Fruit fly (Drosophila melanogaster): ENCODE measurements around the gene CG32808.

The CG32808 gene

dm6 chrX:1470562-1470961 lies 945 bp upstream of the CG32808 start, which contains the start of gene pck (continued):
- TF ChIP-seq CG8290 (GFP tag; optimal IDR thresholded peaks at IDR 0.05), result peak; percentile 55
- peak in 1 of 2 experiments; percentile 57 for TF ChIP-seq CG8290 (tag; optimal IDR thresholded peaks at IDR 0.05)
- TF ChIP-seq wek (GFP tag; optimal IDR thresholded peaks at IDR 0.05), result peak; percentile 18
- peak; percentile 35; the same call in 1 of the 2 replicates for TF ChIP-seq HLH3B (GFP tag; IDR thresholded peaks at IDR 0.05)
- peak; percentile 63 for TF ChIP-seq CG11085 (GFP tag; IDR thresholded peaks at IDR 0.05)
- no peak for TF ChIP-seq yki (optimal IDR thresholded peaks at IDR 0.05)
- peak; percentile 68 for TF ChIP-seq mam (GFP tag; optimal IDR thresholded peaks at IDR 0.05)
- peak; percentile 78 for TF ChIP-seq CG2116 (GFP tag; optimal IDR thresholded peaks at IDR 0.05)
- TF ChIP-seq fd3F (GFP tag; optimal IDR thresholded peaks at IDR 0.05), result no peak
- TF ChIP-seq CG3065 (GFP tag; optimal IDR thresholded peaks at IDR 0.05), result no peak
- TF ChIP-seq chinmo (GFP tag; IDR thresholded peaks at IDR 0.05; ENCODE audit: partially characterized antibody), result 0 out of 4 replicates have a peak, but pooled peaks have one; percentile 48
- TF ChIP-seq CG7372 (GFP tag; IDR thresholded peaks at IDR 0.05), result 0 out of 2 replicates have a peak, but pooled peaks have one; percentile 43
- peak; percentile 48; the same call in 1 of the 3 replicates for TF ChIP-seq CG17361 (GFP tag; IDR thresholded peaks at IDR 0.05)
- peak; percentile 63 for TF ChIP-seq gfzf (GFP tag; optimal IDR thresholded peaks at IDR 0.05)
- TF ChIP-seq Vsx1 (GFP tag; optimal IDR thresholded peaks at IDR 0.05), result no peak
- TF ChIP-seq Lim3 (GFP tag; IDR thresholded peaks at IDR 0.05), result no peak
- TF ChIP-seq caup (GFP tag; optimal IDR thresholded peaks at IDR 0.05; ENCODE audit: severe bottlenecking), result peak; percentile 51
- TF ChIP-seq Neu2 (GFP tag; optimal IDR thresholded peaks at IDR 0.05; ENCODE audit: borderline replicate concordance), result peak; percentile 1
- TF ChIP-seq ind (GFP tag; optimal IDR thresholded peaks at IDR 0.05), result peak; percentile 74
- peak; percentile 73 for TF ChIP-seq ken (GFP tag; IDR thresholded peaks at IDR 0.05)
- peak; percentile 69 for TF ChIP-seq CG9727 (GFP tag; optimal IDR thresholded peaks at IDR 0.05)
- TF ChIP-seq mirr (GFP tag; optimal IDR thresholded peaks at IDR 0.05), result no peak
- TF ChIP-seq az2 (GFP tag; optimal IDR thresholded peaks at IDR 0.05), result peak; percentile 71
- TF ChIP-seq CG1792 (GFP tag; optimal IDR thresholded peaks at IDR 0.05), result peak; percentile 36
- peak; percentile 6 for TF ChIP-seq HHEX (GFP tag; optimal IDR thresholded peaks at IDR 0.05)
- no peak for TF ChIP-seq z (GFP tag; IDR thresholded peaks at IDR 0.05)
- TF ChIP-seq CG15073 (GFP tag; optimal IDR thresholded peaks at IDR 0.05), result no peak
- peak; percentile 65 for TF ChIP-seq pum (GFP tag; optimal IDR thresholded peaks at IDR 0.05)
- TF ChIP-seq Xrp1 (GFP tag; IDR thresholded peaks at IDR 0.05), result peak; percentile 82
- TF ChIP-seq CG6272 (GFP tag; IDR thresholded peaks at IDR 0.05), result peak; percentile 30; the same call in 1 of the 2 replicates
- TF ChIP-seq twi (tag; optimal IDR thresholded peaks at IDR 0.05), result no peak
- peak; percentile 54 for TF ChIP-seq CG18476 (GFP tag; optimal IDR thresholded peaks at IDR 0.05)
- TF ChIP-seq CG8478 (optimal IDR thresholded peaks at IDR 0.05), result no peak
- TF ChIP-seq CG18764 (GFP tag; optimal IDR thresholded peaks at IDR 0.05), result peak; percentile 65
- TF ChIP-seq CG1529 (GFP tag; optimal IDR thresholded peaks at IDR 0.05), result no peak
- TF ChIP-seq ham (GFP tag; IDR thresholded peaks at IDR 0.05), result no peak
- TF ChIP-seq Meics (GFP tag; optimal IDR thresholded peaks at IDR 0.05), result peak; percentile 34
- peak; percentile 70; the same call in 2 of the 3 replicates for TF ChIP-seq CG34422 (GFP tag; IDR thresholded peaks at IDR 0.05)
- TF ChIP-seq salm (tag; optimal IDR thresholded peaks at IDR 0.05), result peak; percentile 5
- TF ChIP-seq prd (optimal IDR thresholded peaks at IDR 0.05), result no peak
- peak; percentile 83 for TF ChIP-seq prd (GFP tag; IDR thresholded peaks at IDR 0.05)
- no peak for TF ChIP-seq bowl (GFP tag; IDR thresholded peaks at IDR 0.05)
- TF ChIP-seq lab (GFP tag; optimal IDR thresholded peaks at IDR 0.05), result peak; percentile 74
- TF ChIP-seq sim (GFP tag; IDR thresholded peaks at IDR 0.05), result no peak
- no peak; the same call in 1 of the 2 replicates for TF ChIP-seq Bgb (GFP tag; IDR thresholded peaks at IDR 0.05; ENCODE audit: partially characterized antibody)
- peak; percentile 31 for TF ChIP-seq Nf-YC (tag; optimal IDR thresholded peaks at IDR 0.05)
- peak; percentile 77; the same call in 2 of the 3 replicates for TF ChIP-seq zfh1 (GFP tag; IDR thresholded peaks at IDR 0.05)
- peak; percentile 65 for TF ChIP-seq CG7786 (GFP tag; optimal IDR thresholded peaks at IDR 0.05)
- peak; percentile 59 for TF ChIP-seq Bdp1 (GFP tag; optimal IDR thresholded peaks at IDR 0.05)
- TF ChIP-seq CG1024 (GFP tag; IDR thresholded peaks at IDR 0.05), result peak; percentile 56
- TF ChIP-seq tll (GFP tag; optimal IDR thresholded peaks at IDR 0.05), result no peak
- peak; percentile 74 for TF ChIP-seq row (GFP tag; IDR thresholded peaks at IDR 0.05)
